Worm (Caenorhabditis elegans) whole organism, L2 larva: ENCODE results near the gene wrt-3.

Experiments used
- lin-13 ChIP-seq: fragments of 150-350 bp; optimal IDR thresholded peaks from 2 replicates; lab custom pipeline; 2014; ENCODE audit warnings: missing biosample characterization, missing genetic modification reagents, missing genetic modification characterization
- mdl-1 ChIP-seq, 2 experiments: fragments of 150-350 bp in 1 of 2; sonication (generic microtip) in 1 of 2; optimal IDR thresholded peaks; 2 replicates each; lab custom pipeline; 2017; ENCODE audit warnings: missing biosample characterization in 2 of 2, missing genetic modification characterization in 2 of 2
- nhr-23 ChIP-seq: fragments of 150-350 bp; optimal IDR thresholded peaks from 2 replicates; lab custom pipeline; 2014; ENCODE audit warnings: missing biosample characterization, missing genetic modification reagents, missing genetic modification characterization
- zag-1 ChIP-seq: fragments of 150-350 bp; optimal IDR thresholded peaks from 2 replicates; lab custom pipeline; 2014; ENCODE audit warnings: missing biosample characterization, missing genetic modification characterization

ce11 chrIV:9506251-9506650, 29.0 kb upstream of the wrt-3 start, which contains the start of gene ttr-9:
- no peak for TF ChIP-seq zag-1
- TF ChIP-seq lin-13 (GFP tag; lab: Kevin White, UChicago), result no peak
- no peak for TF ChIP-seq mdl-1 (tag; optimal IDR thresholded peaks at IDR 0.05; lab: Kevin White, UChicago)
- no peak for TF ChIP-seq nhr-23 (tag; lab: Kevin White, UChicago)
